Fruit fly (Drosophila melanogaster): ENCODE data around the gene CG5167.

CG5167 gene

DNA sequence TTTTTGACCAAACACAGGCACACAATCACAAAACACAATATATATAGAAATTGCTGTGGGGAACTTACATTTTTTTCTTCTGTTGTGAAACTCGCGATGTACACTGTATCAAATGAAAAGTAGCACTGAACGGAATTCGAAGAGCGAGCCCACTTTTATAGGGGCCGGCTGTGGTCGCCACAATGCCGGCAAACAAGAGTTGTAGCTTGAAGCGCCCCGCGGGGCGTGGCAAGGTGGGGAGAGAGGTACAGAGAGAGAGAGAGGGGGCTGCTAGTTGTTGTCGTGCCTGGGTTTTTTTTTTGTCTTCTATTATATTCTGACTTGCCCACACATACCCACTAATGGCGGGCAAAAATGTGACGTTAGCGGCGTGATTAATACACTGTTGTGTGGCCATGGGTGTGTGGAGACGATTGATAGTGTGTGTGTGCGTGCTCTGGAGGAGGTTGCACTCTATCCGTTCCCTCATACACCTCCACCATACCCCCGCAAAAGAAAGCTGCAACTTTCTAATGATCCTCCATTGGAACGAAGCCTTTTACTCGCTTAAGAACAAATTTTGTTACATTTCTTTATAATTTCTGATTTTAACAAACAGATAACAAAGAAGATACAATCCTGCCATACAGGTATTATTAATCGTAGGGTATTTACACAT is 37.1 kb upstream of the CG5167 start, which contains the start of gene GstD1 (continued):
- no peak for TF ChIP-seq Ssrp (tag; optimal IDR thresholded peaks at IDR 0.05)
- peak; percentile 78 for TF ChIP-seq Drgx (GFP tag; IDR thresholded peaks at IDR 0.05)
- TF ChIP-seq CG4328 (GFP tag; optimal IDR thresholded peaks at IDR 0.05): no peak
- no peak for TF ChIP-seq CG12236 (GFP tag; optimal IDR thresholded peaks at IDR 0.05)
- TF ChIP-seq Six4 (GFP tag; optimal IDR thresholded peaks at IDR 0.05): peak; percentile 33
- TF ChIP-seq CG17612 (GFP tag; IDR thresholded peaks at IDR 0.05): no peak
- TF ChIP-seq CG7271 (tag; optimal IDR thresholded peaks at IDR 0.05): no peak
- TF ChIP-seq CG14441 (GFP tag; IDR thresholded peaks at IDR 0.05): no peak; the same call in 1 of the 2 replicates
- peak; percentile 2 for TF ChIP-seq Side (GFP tag; optimal IDR thresholded peaks at IDR 0.05)
- TF ChIP-seq zfh2 (GFP tag; optimal IDR thresholded peaks at IDR 0.05): no peak
- TF ChIP-seq CG32772 (GFP tag; IDR thresholded peaks at IDR 0.05): peak; percentile 76
- peak; percentile 3 for TF ChIP-seq CG4820 (GFP tag; optimal IDR thresholded peaks at IDR 0.05)
- TF ChIP-seq Dref (GFP tag; IDR thresholded peaks at IDR 0.05): no peak
- TF ChIP-seq dysf (GFP tag; IDR thresholded peaks at IDR 0.05): peak; percentile 59
- TF ChIP-seq wek (GFP tag; optimal IDR thresholded peaks at IDR 0.05): no peak
- TF ChIP-seq CG18476 (GFP tag; optimal IDR thresholded peaks at IDR 0.05): peak; percentile 7
- no peak for TF ChIP-seq tna (GFP tag; IDR thresholded peaks at IDR 0.05; ENCODE audit: partially characterized antibody)
- TF ChIP-seq Chrac-16 (GFP tag; optimal IDR thresholded peaks at IDR 0.05): peak; percentile 51
- TF ChIP-seq lbe (GFP tag; optimal IDR thresholded peaks at IDR 0.05): no peak
- TF ChIP-seq TFAM (GFP tag; optimal IDR thresholded peaks at IDR 0.05): no peak
- no peak for TF ChIP-seq sob (GFP tag; IDR thresholded peaks at IDR 0.05)
- TF ChIP-seq zf30C (GFP tag; optimal IDR thresholded peaks at IDR 0.05): no peak
- no peak for TF ChIP-seq Dad (GFP tag; optimal IDR thresholded peaks at IDR 0.05)
- TF ChIP-seq bbx (GFP tag; IDR thresholded peaks at IDR 0.05; ENCODE audit: partially characterized antibody): 0 out of 2 replicates have a peak, but pooled peaks have one; percentile 28
- TF ChIP-seq sens (GFP tag): peak; percentile 71
- TF ChIP-seq Trl (optimal IDR thresholded peaks at IDR 0.05): peak; percentile 69 to 83
- peak; percentile 33 for TF ChIP-seq Trl (GFP tag; optimal IDR thresholded peaks at IDR 0.05)
- TF ChIP-seq CTCF (GFP tag; optimal IDR thresholded peaks at IDR 0.05): no peak
- TF ChIP-seq CG4404 (GFP tag; IDR thresholded peaks at IDR 0.05): no peak
- TF ChIP-seq peb (GFP tag; IDR thresholded peaks at IDR 0.05): no peak
- TF ChIP-seq dmrt99B (tag; optimal IDR thresholded peaks at IDR 0.05): peak; percentile 55
- no peak for TF ChIP-seq CG16863 (GFP tag; optimal IDR thresholded peaks at IDR 0.05)
- TF ChIP-seq br (optimal IDR thresholded peaks at IDR 0.05): no peak
- no peak for TF ChIP-seq jing (GFP tag; optimal IDR thresholded peaks at IDR 0.05)
- no peak for TF ChIP-seq gsb-n (tag; optimal IDR thresholded peaks at IDR 0.05)
- no peak for TF ChIP-seq eyg (GFP tag; optimal IDR thresholded peaks at IDR 0.05)
- TF ChIP-seq CG32767 (GFP tag; IDR thresholded peaks at IDR 0.05): no peak
- no peak for TF ChIP-seq CG3407 (GFP tag; optimal IDR thresholded peaks at IDR 0.05)
- TF ChIP-seq MBD-R2 (GFP tag; IDR thresholded peaks at IDR 0.05): no peak
- no peak for TF ChIP-seq Neu2 (GFP tag; optimal IDR thresholded peaks at IDR 0.05; ENCODE audit: borderline replicate concordance)
- peak; percentile 44 for TF ChIP-seq CG18619 (GFP tag; optimal IDR thresholded peaks at IDR 0.05)
- peak; percentile 79 for TF ChIP-seq NFAT (GFP tag; IDR thresholded peaks at IDR 0.05)
- TF ChIP-seq CG9437 (GFP tag; optimal IDR thresholded peaks at IDR 0.05): peak; percentile 35
- peak; percentile 33 for TF ChIP-seq repo (GFP tag; optimal IDR thresholded peaks at IDR 0.05)
- no peak; the same call in 1 of the 3 replicates for TF ChIP-seq sr (GFP tag; IDR thresholded peaks at IDR 0.05)
- no peak for TF ChIP-seq Gug (GFP tag; IDR thresholded peaks at IDR 0.05)
- TF ChIP-seq en (GFP tag; optimal IDR thresholded peaks at IDR 0.05): no peak
- TF ChIP-seq ham (GFP tag; IDR thresholded peaks at IDR 0.05): no peak
- peak; percentile 24 for TF ChIP-seq CG18011 (GFP tag; optimal IDR thresholded peaks at IDR 0.05)
- no peak for TF ChIP-seq CG10959 (GFP tag; IDR thresholded peaks at IDR 0.05)
- TF ChIP-seq toy (GFP tag; IDR thresholded peaks at IDR 0.05): no peak
- TF ChIP-seq sima (GFP tag; optimal IDR thresholded peaks at IDR 0.05): no peak
- no peak for TF ChIP-seq pros (GFP tag; optimal IDR thresholded peaks at IDR 0.05)

All from whole organism, embryonic.